Worm (Caenorhabditis elegans) whole organism, L2 larva: ENCODE measurements around the gene act-4.

Experiments used
- C34F6.9 ChIP-seq: fragments of 150-350 bp; optimal IDR thresholded peaks from 2 replicates; lab custom pipeline; 2014; ENCODE audit warnings: missing biosample characterization, missing genetic modification characterization
- F13H6.1 ChIP-seq: sonication (generic microtip); optimal IDR thresholded peaks from 2 replicates; lab custom pipeline; 2016; ENCODE audit warnings: missing genetic modification characterization, missing compliant biosample characterization
- R02D3.7 ChIP-seq: fragments of 150-350 bp; optimal IDR thresholded peaks from 2 replicates; lab custom pipeline; 2014; ENCODE audit warnings: missing biosample characterization, missing genetic modification characterization
- ZK546.5 ChIP-seq: sonication (generic microtip); optimal IDR thresholded peaks from 2 replicates; lab custom pipeline; 2017; ENCODE audit warnings: missing biosample characterization, missing genetic modification characterization
- alr-1 ChIP-seq: fragments of 150-350 bp; optimal IDR thresholded peaks from 2 replicates; lab custom pipeline; 2014; ENCODE audit warnings: missing biosample characterization, missing genetic modification characterization
- ama-1 ChIP-seq: fragments of 150-350 bp; optimal IDR thresholded peaks from 2 replicates; lab custom pipeline; 2018; ENCODE audit warnings: inconsistent platforms
- ceh-16 ChIP-seq: fragments of 150-350 bp; optimal IDR thresholded peaks from 2 replicates; lab custom pipeline; 2014; ENCODE audit warnings: missing biosample characterization, missing genetic modification characterization
- ceh-82 ChIP-seq: fragments of 150-350 bp; optimal IDR thresholded peaks from 2 replicates; lab custom pipeline; 2014; ENCODE audit warnings: missing biosample characterization, missing genetic modification characterization
- elt-1 ChIP-seq: fragments of 150-350 bp; optimal IDR thresholded peaks from 2 replicates; lab custom pipeline; 2014; ENCODE audit warnings: missing biosample characterization, missing genetic modification characterization
- fos-1 ChIP-seq: fragments of 150-350 bp; optimal IDR thresholded peaks from 2 replicates; lab custom pipeline; 2014; ENCODE audit warnings: missing biosample characterization, missing genetic modification characterization
- gmeb-1 ChIP-seq: fragments of 150-350 bp; optimal IDR thresholded peaks from 2 replicates; lab custom pipeline; 2014; ENCODE audit warnings: missing biosample characterization, missing genetic modification characterization
- lin-11 ChIP-seq: fragments of 150-350 bp; sonication (generic microtip); optimal IDR thresholded peaks from 2 replicates; lab custom pipeline; 2014; ENCODE audit warnings: missing biosample characterization, missing genetic modification characterization, inconsistent platforms, mixed read lengths
- lin-39 ChIP-seq: fragments of 150-350 bp; optimal IDR thresholded peaks from 2 replicates; lab custom pipeline; 2014; ENCODE audit warnings: missing biosample characterization, missing genetic modification reagents, missing genetic modification characterization
- lsy-2 ChIP-seq, 2 experiments: fragments of 150-350 bp in 1 of 2; sonication (generic microtip) in 1 of 2; optimal IDR thresholded peaks; 2 replicates each; lab custom pipeline; 2014 to 2017; ENCODE audit warnings: missing biosample characterization in 2 of 2, missing genetic modification characterization in 2 of 2
- mab-5 ChIP-seq: fragments of 150-350 bp; optimal IDR thresholded peaks from 2 replicates; lab custom pipeline; 2014; ENCODE audit warnings: missing biosample characterization, missing genetic modification characterization
- mbf-1 ChIP-seq: sonication (generic microtip); optimal IDR thresholded peaks from 2 replicates; lab custom pipeline; 2017; ENCODE audit warnings: missing biosample characterization, missing genetic modification characterization
- mdl-1 ChIP-seq, 2 experiments: fragments of 150-350 bp in 1 of 2; sonication (generic microtip) in 1 of 2; optimal IDR thresholded peaks; 2 replicates each; lab custom pipeline; 2017; ENCODE audit warnings: missing biosample characterization in 2 of 2, missing genetic modification characterization in 2 of 2
- nhr-11 ChIP-seq: fragments of 150-350 bp; optimal IDR thresholded peaks from 2 replicates; lab custom pipeline; 2014; ENCODE audit warnings: missing biosample characterization, missing genetic modification characterization
- nhr-129 ChIP-seq: fragments of 150-350 bp; optimal IDR thresholded peaks from 2 replicates; lab custom pipeline; 2014; ENCODE audit warnings: missing biosample characterization, missing genetic modification characterization
- nhr-21 ChIP-seq: fragments of 150-350 bp; optimal IDR thresholded peaks from 2 replicates; lab custom pipeline; 2014; ENCODE audit warnings: missing biosample characterization, missing genetic modification characterization
- nhr-23 ChIP-seq: fragments of 150-350 bp; optimal IDR thresholded peaks from 2 replicates; lab custom pipeline; 2014; ENCODE audit warnings: missing biosample characterization, missing genetic modification reagents, missing genetic modification characterization
- nhr-237 ChIP-seq: fragments of 150-350 bp; optimal IDR thresholded peaks from 2 replicates; lab custom pipeline; 2014; ENCODE audit warnings: missing biosample characterization, missing genetic modification characterization
- nhr-6 ChIP-seq: fragments of 150-350 bp; optimal IDR thresholded peaks from 2 replicates; lab custom pipeline; 2014; ENCODE audit warnings: missing biosample characterization, missing genetic modification characterization
- nhr-77 ChIP-seq: fragments of 150-350 bp; optimal IDR thresholded peaks from 2 replicates; lab custom pipeline; 2014; ENCODE audit warnings: missing biosample characterization, missing genetic modification characterization
- peb-1 ChIP-seq: fragments of 150-350 bp; optimal IDR thresholded peaks from 2 replicates; lab custom pipeline; 2014; ENCODE audit warnings: missing biosample characterization, missing genetic modification characterization
- skn-1 ChIP-seq: sonication (generic microtip); optimal IDR thresholded peaks from 2 replicates; lab custom pipeline; 2017; ENCODE audit warnings: missing biosample characterization, missing genetic modification characterization
- sma-3 ChIP-seq: sonication (generic microtip); optimal IDR thresholded peaks from 2 replicates; lab custom pipeline; 2016; ENCODE audit warnings: missing genetic modification reagents, missing genetic modification characterization, missing compliant biosample characterization
- sma-9 ChIP-seq, 2 experiments: fragments of 150-350 bp in 1 of 2; sonication (generic microtip) in 1 of 2; optimal IDR thresholded peaks; 2 replicates each; lab custom pipeline; 2014 to 2016; ENCODE audit warnings: missing genetic modification characterization in 2 of 2, mild to moderate bottlenecking in 1 of 2, missing biosample characterization in 1 of 2, missing compliant biosample characterization in 1 of 2, missing genetic modification reagents in 1 of 2, moderate library complexity in 1 of 2
- snpc-4 ChIP-seq: fragments of 150-350 bp; optimal IDR thresholded peaks from 2 replicates; lab custom pipeline; 2014; ENCODE audit warnings: missing biosample characterization, missing genetic modification characterization
- unc-39 ChIP-seq: fragments of 150-350 bp; optimal IDR thresholded peaks from 2 replicates; lab custom pipeline; 2014; ENCODE audit warnings: missing biosample characterization, missing genetic modification characterization
- unc-55 ChIP-seq: fragments of 150-350 bp; sonication (generic microtip); optimal IDR thresholded peaks from 3 replicates; lab custom pipeline; 2014; ENCODE audit warnings: missing biosample characterization, missing genetic modification reagents, missing genetic modification characterization
- unc-62 ChIP-seq: fragments of 150-350 bp; optimal IDR thresholded peaks from 2 replicates; lab custom pipeline; 2014; ENCODE audit warnings: missing biosample characterization, missing genetic modification reagents, missing genetic modification characterization
- ztf-1 ChIP-seq: fragments of 200-800 bp; sonication (Bioruptor generic); conservative IDR thresholded peaks from 2 replicates; pipeline ENCODE4 v1.3.6; 2022; ENCODE audit warnings: missing genetic modification characterization, missing compliant biosample characterization
- ztf-4 ChIP-seq: fragments of 150-350 bp; optimal IDR thresholded peaks from 2 replicates; lab custom pipeline; 2014; ENCODE audit warnings: missing biosample characterization, missing genetic modification characterization

act-4 gene

DNA sequence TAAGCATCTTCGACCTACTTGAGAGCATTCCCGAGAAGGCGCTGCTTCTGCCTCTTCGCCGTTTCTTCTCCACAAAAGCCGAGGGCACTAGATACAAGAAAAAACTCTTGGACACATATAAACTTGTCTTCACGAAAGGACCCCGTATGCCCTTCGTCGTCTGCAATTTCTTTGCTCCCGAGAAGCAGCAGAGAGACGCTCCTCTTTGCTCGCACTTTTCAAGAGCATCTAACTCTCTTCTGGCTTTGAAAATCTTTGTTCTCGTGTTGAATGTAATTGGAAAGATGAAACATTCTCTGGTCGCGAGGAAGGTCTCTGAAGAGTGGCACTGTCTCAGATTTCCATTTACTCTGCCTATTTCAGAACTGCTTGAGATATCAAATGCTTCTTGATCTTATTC lies 21.4 kb upstream of the act-4 start:
- no peak for TF ChIP-seq ceh-82
- no peak for TF ChIP-seq nhr-21 (tag; lab: Kevin White, UChicago)
- TF ChIP-seq ZK546.5 (tag; lab: Kevin White, UChicago), result no peak
- no peak for TF ChIP-seq unc-62 (GFP tag; lab: Kevin White, UChicago)
- no peak for TF ChIP-seq snpc-4 (tag; lab: Kevin White, UChicago)
- TF ChIP-seq, all 48 proteins: peak for 0

DNA sequence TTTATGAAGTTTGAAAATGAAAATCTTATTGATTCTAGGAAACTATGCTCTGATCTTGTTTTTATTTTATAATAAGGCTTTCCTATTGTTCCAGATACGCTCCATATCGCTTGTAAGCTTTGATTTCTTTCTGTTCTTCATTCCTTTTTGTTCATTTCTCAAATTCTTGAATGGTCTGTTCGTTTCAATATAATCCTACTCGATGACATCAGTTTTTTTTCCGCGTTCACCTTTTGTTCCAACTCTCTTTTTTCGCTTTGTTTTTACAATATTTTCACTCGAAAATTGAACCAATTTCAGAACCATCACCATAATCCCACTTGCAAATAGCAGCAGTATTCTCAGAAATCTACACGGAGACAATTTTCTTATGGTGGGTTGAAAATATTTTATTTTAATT lies 12.7 kb upstream of the act-4 start, which contains the start of gene tyra-3:
Gene tyra-3, plus strand, starts transcription at position 301 of the 400 bp plus-strand sequence.
- TF ChIP-seq nhr-6, result no peak
- no peak for TF ChIP-seq elt-1 (tag; lab: Kevin White, UChicago)
- TF ChIP-seq peb-1 (tag; lab: Kevin White, UChicago), result no peak
- no peak for TF ChIP-seq lin-39
- TF ChIP-seq alr-1 (tag; lab: Kevin White, UChicago), result no peak
- no peak for TF ChIP-seq unc-55
- no peak for TF ChIP-seq skn-1 (tag; lab: Kevin White, UChicago)
- no peak for TF ChIP-seq ztf-1
- TF ChIP-seq nhr-11 (tag; lab: Kevin White, UChicago), result no peak
- no peak for TF ChIP-seq nhr-23 (tag; lab: Kevin White, UChicago)

DNA sequence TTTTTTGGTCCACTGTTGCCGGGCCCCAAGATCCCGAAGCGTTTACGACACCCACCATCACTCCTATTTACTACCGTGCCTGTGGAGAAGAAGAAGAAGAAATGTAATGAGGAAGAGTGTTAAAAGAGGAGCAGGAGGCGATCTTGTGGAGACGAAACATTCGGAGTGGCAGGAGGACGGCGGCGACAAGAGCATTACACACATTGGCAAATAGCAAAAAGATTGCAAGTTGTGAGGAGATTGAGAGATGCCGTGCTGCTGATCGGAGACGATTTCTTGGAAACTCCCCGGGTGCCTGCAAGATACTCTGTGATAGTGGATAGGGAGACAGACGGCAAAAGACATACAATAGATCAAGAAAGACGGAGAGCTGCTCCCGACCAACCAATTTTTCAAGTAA lies 3.2 kb upstream of the act-4 start, which contains the start of gene M03F4.4:
Gene M03F4.4, minus strand, starts transcription at position 160 of the 400 bp plus-strand sequence.
- TF ChIP-seq C34F6.9 (peak; percentile 12), gmeb-1 (tag; lab: Kevin White, UChicago) (no peak), sma-9 (GFP tag; optimal IDR thresholded peaks at IDR 0.05; lab: Kevin White, UChicago) (peak; percentile 79), sma-9 (tag; optimal IDR thresholded peaks at IDR 0.05; lab: Kevin White, UChicago) (no peak), elt-1 (tag; lab: Kevin White, UChicago) (no peak), F13H6.1 (tag; lab: Kevin White, UChicago) (peak; percentile 93), R02D3.7 (no peak), ceh-16 (tag; lab: Kevin White, UChicago) (no peak), ztf-4 (tag; lab: Kevin White, UChicago) (peak; percentile 54), fos-1 (tag; lab: Kevin White, UChicago) (no peak), unc-39 (tag; lab: Kevin White, UChicago) (no peak), ama-1 (lab: Kevin White, UChicago) (no peak), nhr-129 (tag; lab: Kevin White, UChicago) (peak; percentile 68), lsy-2 (tag; optimal IDR thresholded peaks at IDR 0.05; lab: Kevin White, UChicago) (peak in 1 of 2 experiments; percentile 1)

DNA sequence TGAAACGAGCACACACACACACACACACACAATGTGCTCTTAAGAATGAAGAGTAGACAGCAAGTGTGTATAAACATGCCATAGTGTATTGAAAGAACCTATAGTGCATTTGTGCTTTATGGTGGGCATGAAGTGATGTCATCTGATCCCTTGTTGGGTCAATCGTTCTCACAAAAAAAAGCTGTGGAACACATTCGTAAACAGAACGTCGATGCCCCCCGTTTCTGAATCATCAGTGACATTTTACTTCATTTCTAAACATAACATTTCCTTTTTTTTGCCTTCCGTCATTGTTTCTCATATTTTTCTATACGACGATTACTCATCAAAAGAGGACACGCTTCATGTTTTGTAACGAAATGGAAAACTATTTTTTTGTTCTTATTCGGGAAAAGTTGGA lies 1.4 kb upstream of the act-4 start:
- no peak for TF ChIP-seq nhr-237 (tag; lab: Kevin White, UChicago)
- TF ChIP-seq nhr-11 (tag; lab: Kevin White, UChicago), result no peak
- no peak for TF ChIP-seq mbf-1 (tag; lab: Kevin White, UChicago)
- no peak for TF ChIP-seq nhr-77 (tag; lab: Kevin White, UChicago)
- no peak for TF ChIP-seq mdl-1 (tag; optimal IDR thresholded peaks at IDR 0.05; lab: Kevin White, UChicago)
- no peak for TF ChIP-seq ama-1 (lab: Kevin White, UChicago)
- TF ChIP-seq mab-5, result no peak
- TF ChIP-seq unc-62 (GFP tag; lab: Kevin White, UChicago), result no peak
- no peak for TF ChIP-seq nhr-21 (tag; lab: Kevin White, UChicago)
- no peak for TF ChIP-seq C34F6.9
- no peak for TF ChIP-seq unc-55
- TF ChIP-seq sma-3 (GFP tag; lab: Kevin White, UChicago), result no peak
- TF ChIP-seq, all 48 proteins: peak for 0

DNA sequence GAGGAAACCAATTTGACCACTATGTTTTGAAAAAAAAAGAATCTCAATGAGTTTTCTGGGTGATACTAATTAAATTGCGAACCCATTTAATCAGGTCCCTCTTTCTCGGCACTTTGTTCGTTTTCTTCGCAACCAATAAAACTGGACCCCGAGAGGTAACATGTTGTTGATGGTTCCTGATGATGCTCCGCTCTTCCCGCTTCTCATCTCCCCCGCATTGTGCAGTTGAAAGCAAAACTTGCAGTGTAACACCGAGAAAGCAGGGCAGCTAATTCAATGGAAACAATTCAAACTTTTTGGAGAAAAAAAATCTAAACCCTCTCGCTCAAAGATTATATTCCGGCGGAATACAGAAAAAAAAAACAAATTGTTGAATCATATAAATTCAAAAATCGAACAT lies 981 bp upstream of the act-4 start:
- TF ChIP-seq ztf-4 (tag; lab: Kevin White, UChicago) (no peak), lin-11 (tag; lab: Kevin White, UChicago) (no peak)
